Fruit fly (Drosophila melanogaster): ENCODE results near the gene Seipin.

- TF ChIP-seq brk (GFP tag; optimal IDR thresholded peaks at IDR 0.05) (no peak), sage (GFP tag; optimal IDR thresholded peaks at IDR 0.05) (peak; percentile 90), Hnf4 (GFP tag; optimal IDR thresholded peaks at IDR 0.05) (peak; percentile 95), OdsH (GFP tag; optimal IDR thresholded peaks at IDR 0.05) (peak; percentile 95), Abd-B (GFP tag; optimal IDR thresholded peaks at IDR 0.05) (no peak), h (GFP tag; optimal IDR thresholded peaks at IDR 0.05) (peak; percentile 96), N (GFP tag; optimal IDR thresholded peaks at IDR 0.05) (no peak), Dif (GFP tag; optimal IDR thresholded peaks at IDR 0.05; ENCODE audit: partially characterized antibody) (no peak)
These were observed 30.1 kb upstream of the Seipin start for dm6 chrX:2589446-2590038.
